Worm (Caenorhabditis elegans): ENCODE data around the gene asp-14.

- TF ChIP-seq T22C8.4 (GFP tag; IDR thresholded peaks at IDR 0.05) (no peak), flt-1 (GFP tag; IDR thresholded peaks at IDR 0.05) (no peak), cog-1 (tag; optimal IDR thresholded peaks at IDR 0.05) (no peak), klf-2 (GFP tag; conservative IDR thresholded peaks at IDR 0.05) (no peak)
These were observed 1.2 kb downstream of the asp-14 start for ce11 chrX:6445239-6445638.

All from whole organism, midembryonic.